Worm (Caenorhabditis elegans) whole organism, L2 larva: ENCODE results near the gene eral-1.

Experiments
- C34F6.9 ChIP-seq: fragments of 150-350 bp; optimal IDR thresholded peaks from 2 replicates; lab custom pipeline; 2014; ENCODE audit warnings: missing biosample characterization, missing genetic modification characterization
- F13H6.1 ChIP-seq: sonication (generic microtip); optimal IDR thresholded peaks from 2 replicates; lab custom pipeline; 2016; ENCODE audit warnings: missing genetic modification characterization, missing compliant biosample characterization
- R02D3.7 ChIP-seq: fragments of 150-350 bp; optimal IDR thresholded peaks from 2 replicates; lab custom pipeline; 2014; ENCODE audit warnings: missing biosample characterization, missing genetic modification characterization
- Y55F3AM.14 ChIP-seq: fragments of 200-800 bp; sonication (Bioruptor generic); optimal IDR thresholded peaks from 2 replicates; lab custom pipeline; 2018; ENCODE audit warnings: mild to moderate bottlenecking, missing genetic modification characterization, missing compliant biosample characterization
- alr-1 ChIP-seq: fragments of 150-350 bp; optimal IDR thresholded peaks from 2 replicates; lab custom pipeline; 2014; ENCODE audit warnings: missing biosample characterization, missing genetic modification characterization
- ama-1 ChIP-seq: fragments of 150-350 bp; optimal IDR thresholded peaks from 2 replicates; lab custom pipeline; 2018; ENCODE audit warnings: inconsistent platforms
- blmp-1 ChIP-seq: sonication (generic microtip); optimal IDR thresholded peaks from 2 replicates; lab custom pipeline; 2017; ENCODE audit warnings: missing genetic modification characterization, mild to moderate bottlenecking, missing compliant biosample characterization, antibody characterized with exemption, moderate library complexity; ENCODE audit not compliant: insufficient read depth
- ceh-82 ChIP-seq: fragments of 150-350 bp; optimal IDR thresholded peaks from 2 replicates; lab custom pipeline; 2014; ENCODE audit warnings: missing biosample characterization, missing genetic modification characterization
- crh-2 ChIP-seq: sonication (generic microtip); optimal IDR thresholded peaks from 2 replicates; lab custom pipeline; 2017; ENCODE audit warnings: missing biosample characterization, missing genetic modification characterization
- dmd-4 ChIP-seq: sonication (generic microtip); optimal IDR thresholded peaks from 2 replicates; lab custom pipeline; 2017; ENCODE audit warnings: missing biosample characterization, missing genetic modification characterization
- egl-27 ChIP-seq: sonication (generic microtip); optimal IDR thresholded peaks from 3 replicates; lab custom pipeline; 2017; ENCODE audit warnings: missing biosample characterization, missing genetic modification reagents, missing genetic modification characterization
- elt-1 ChIP-seq: fragments of 150-350 bp; optimal IDR thresholded peaks from 2 replicates; lab custom pipeline; 2014; ENCODE audit warnings: missing biosample characterization, missing genetic modification characterization
- fos-1 ChIP-seq: fragments of 150-350 bp; optimal IDR thresholded peaks from 2 replicates; lab custom pipeline; 2014; ENCODE audit warnings: missing biosample characterization, missing genetic modification characterization
- gmeb-1 ChIP-seq: fragments of 150-350 bp; optimal IDR thresholded peaks from 2 replicates; lab custom pipeline; 2014; ENCODE audit warnings: missing biosample characterization, missing genetic modification characterization
- lin-11 ChIP-seq: fragments of 150-350 bp; sonication (generic microtip); optimal IDR thresholded peaks from 2 replicates; lab custom pipeline; 2014; ENCODE audit warnings: missing biosample characterization, missing genetic modification characterization, inconsistent platforms, mixed read lengths
- lin-13 ChIP-seq: fragments of 150-350 bp; optimal IDR thresholded peaks from 2 replicates; lab custom pipeline; 2014; ENCODE audit warnings: missing biosample characterization, missing genetic modification reagents, missing genetic modification characterization
- lin-39 ChIP-seq: fragments of 150-350 bp; optimal IDR thresholded peaks from 2 replicates; lab custom pipeline; 2014; ENCODE audit warnings: missing biosample characterization, missing genetic modification reagents, missing genetic modification characterization
- lsy-2 ChIP-seq, 2 experiments: fragments of 150-350 bp in 1 of 2; sonication (generic microtip) in 1 of 2; optimal IDR thresholded peaks; 2 replicates each; lab custom pipeline; 2014 to 2017; ENCODE audit warnings: missing biosample characterization in 2 of 2, missing genetic modification characterization in 2 of 2
- mbf-1 ChIP-seq: sonication (generic microtip); optimal IDR thresholded peaks from 2 replicates; lab custom pipeline; 2017; ENCODE audit warnings: missing biosample characterization, missing genetic modification characterization
- mdl-1 ChIP-seq, 2 experiments: fragments of 150-350 bp in 1 of 2; sonication (generic microtip) in 1 of 2; optimal IDR thresholded peaks; 2 replicates each; lab custom pipeline; 2017; ENCODE audit warnings: missing biosample characterization in 2 of 2, missing genetic modification characterization in 2 of 2
- nhr-11 ChIP-seq: fragments of 150-350 bp; optimal IDR thresholded peaks from 2 replicates; lab custom pipeline; 2014; ENCODE audit warnings: missing biosample characterization, missing genetic modification characterization
- nhr-12 ChIP-seq: fragments of 150-350 bp; optimal IDR thresholded peaks from 2 replicates; lab custom pipeline; 2014; ENCODE audit warnings: missing biosample characterization, missing genetic modification characterization
- nhr-129 ChIP-seq: fragments of 150-350 bp; optimal IDR thresholded peaks from 2 replicates; lab custom pipeline; 2014; ENCODE audit warnings: missing biosample characterization, missing genetic modification characterization
- nhr-21 ChIP-seq: fragments of 150-350 bp; optimal IDR thresholded peaks from 2 replicates; lab custom pipeline; 2014; ENCODE audit warnings: missing biosample characterization, missing genetic modification characterization
- nhr-25 ChIP-seq: fragments of 150-350 bp; sonication (generic microtip); optimal IDR thresholded peaks from 3 replicates; lab custom pipeline; 2014; ENCODE audit warnings: missing biosample characterization, missing genetic modification characterization
- nhr-6 ChIP-seq: fragments of 150-350 bp; optimal IDR thresholded peaks from 2 replicates; lab custom pipeline; 2014; ENCODE audit warnings: missing biosample characterization, missing genetic modification characterization
- peb-1 ChIP-seq: fragments of 150-350 bp; optimal IDR thresholded peaks from 2 replicates; lab custom pipeline; 2014; ENCODE audit warnings: missing biosample characterization, missing genetic modification characterization
- skn-1 ChIP-seq: sonication (generic microtip); optimal IDR thresholded peaks from 2 replicates; lab custom pipeline; 2017; ENCODE audit warnings: missing biosample characterization, missing genetic modification characterization
- sma-3 ChIP-seq: sonication (generic microtip); optimal IDR thresholded peaks from 2 replicates; lab custom pipeline; 2016; ENCODE audit warnings: missing genetic modification reagents, missing genetic modification characterization, missing compliant biosample characterization
- sma-9 ChIP-seq, 2 experiments: fragments of 150-350 bp in 1 of 2; sonication (generic microtip) in 1 of 2; optimal IDR thresholded peaks; 2 replicates each; lab custom pipeline; 2014 to 2016; ENCODE audit warnings: missing genetic modification characterization in 2 of 2, mild to moderate bottlenecking in 1 of 2, missing biosample characterization in 1 of 2, missing compliant biosample characterization in 1 of 2, missing genetic modification reagents in 1 of 2, moderate library complexity in 1 of 2
- snpc-4 ChIP-seq: fragments of 150-350 bp; optimal IDR thresholded peaks from 2 replicates; lab custom pipeline; 2014; ENCODE audit warnings: missing biosample characterization, missing genetic modification characterization
- unc-55 ChIP-seq: fragments of 150-350 bp; sonication (generic microtip); optimal IDR thresholded peaks from 3 replicates; lab custom pipeline; 2014; ENCODE audit warnings: missing biosample characterization, missing genetic modification reagents, missing genetic modification characterization
- unc-62 ChIP-seq: fragments of 150-350 bp; optimal IDR thresholded peaks from 2 replicates; lab custom pipeline; 2014; ENCODE audit warnings: missing biosample characterization, missing genetic modification reagents, missing genetic modification characterization
- ztf-1 ChIP-seq: fragments of 200-800 bp; sonication (Bioruptor generic); conservative IDR thresholded peaks from 2 replicates; pipeline ENCODE4 v1.3.6; 2022; ENCODE audit warnings: missing genetic modification characterization, missing compliant biosample characterization
- ztf-11 ChIP-seq: sonication (generic microtip); optimal IDR thresholded peaks from 2 replicates; lab custom pipeline; 2017; ENCODE audit warnings: missing biosample characterization, missing genetic modification characterization

Gene eral-1

ce11 chrII:9621121-9621520 lies 31.6 kb upstream of the eral-1 start:
- TF ChIP-seq lsy-2 (tag; optimal IDR thresholded peaks at IDR 0.05; lab: Kevin White, UChicago) (peak in 1 of 2 experiments; percentile 24), lin-39 (tag; lab: Kevin White, UChicago) (no peak), mdl-1 (tag; optimal IDR thresholded peaks at IDR 0.05; lab: Kevin White, UChicago) (no peak), unc-55 (GFP tag; lab: Kevin White, UChicago) (peak; percentile 1), C34F6.9 (tag; lab: Kevin White, UChicago) (peak; percentile 61), nhr-129 (tag; lab: Kevin White, UChicago) (peak; percentile 43), sma-9 (GFP tag; optimal IDR thresholded peaks at IDR 0.05; lab: Kevin White, UChicago) (peak; percentile 50), sma-9 (tag; optimal IDR thresholded peaks at IDR 0.05; lab: Kevin White, UChicago) (no peak), nhr-6 (tag; lab: Kevin White, UChicago) (no peak), R02D3.7 (tag; lab: Kevin White, UChicago) (no peak), elt-1 (no peak), lin-13 (GFP tag; lab: Kevin White, UChicago) (no peak), skn-1 (tag; lab: Kevin White, UChicago) (no peak), unc-62 (GFP tag; lab: Kevin White, UChicago) (no peak), snpc-4 (tag; lab: Kevin White, UChicago) (no peak), ztf-1 (GFP tag; lab: Robert Waterston, UW) (no peak), F13H6.1 (tag; lab: Kevin White, UChicago) (peak; percentile 70)

- TF ChIP-seq lin-13 (GFP tag; lab: Kevin White, UChicago), result no peak
- no peak for TF ChIP-seq nhr-21
- no peak for TF ChIP-seq dmd-4 (tag; lab: Kevin White, UChicago)
- no peak for TF ChIP-seq nhr-11
- TF ChIP-seq blmp-1, result peak; percentile 4
- no peak for TF ChIP-seq crh-2 (tag; lab: Kevin White, UChicago)
- TF ChIP-seq sma-9 (GFP tag; optimal IDR thresholded peaks at IDR 0.05; lab: Kevin White, UChicago), result peak; percentile 15
- no peak for TF ChIP-seq sma-9 (tag; optimal IDR thresholded peaks at IDR 0.05; lab: Kevin White, UChicago)
- TF ChIP-seq elt-1, result no peak
- no peak for TF ChIP-seq ztf-1 (GFP tag; lab: Robert Waterston, UW)
- TF ChIP-seq nhr-12 (tag; lab: Kevin White, UChicago), result no peak
- TF ChIP-seq unc-62 (GFP tag; lab: Kevin White, UChicago), result no peak
- no peak for TF ChIP-seq unc-55 (GFP tag; lab: Kevin White, UChicago)
- TF ChIP-seq ceh-82 (tag; lab: Kevin White, UChicago), result no peak
- TF ChIP-seq egl-27 (tag; lab: Kevin White, UChicago), result no peak
- TF ChIP-seq mbf-1 (tag; lab: Kevin White, UChicago), result no peak
- TF ChIP-seq nhr-6 (tag; lab: Kevin White, UChicago), result peak; percentile 29
- TF ChIP-seq lsy-2 (tag; optimal IDR thresholded peaks at IDR 0.05; lab: Kevin White, UChicago), result no peak
- no peak for TF ChIP-seq peb-1 (tag; lab: Kevin White, UChicago)
- TF ChIP-seq ama-1 (lab: Kevin White, UChicago), result no peak
- TF ChIP-seq Y55F3AM.14 (GFP tag; lab: Kevin White, UChicago), result no peak
- no peak for TF ChIP-seq gmeb-1 (tag; lab: Kevin White, UChicago)
- no peak for TF ChIP-seq snpc-4 (tag; lab: Kevin White, UChicago)
- TF ChIP-seq fos-1 (tag; lab: Kevin White, UChicago), result no peak
- peak; percentile 1 for TF ChIP-seq sma-3 (GFP tag; lab: Kevin White, UChicago)
- no peak for TF ChIP-seq lin-11 (tag; lab: Kevin White, UChicago)
- peak; percentile 59 for TF ChIP-seq nhr-25 (tag; lab: Kevin White, UChicago)
- no peak for TF ChIP-seq nhr-129 (tag; lab: Kevin White, UChicago)
- TF ChIP-seq ztf-11 (tag; lab: Kevin White, UChicago), result no peak
- TF ChIP-seq R02D3.7 (tag; lab: Kevin White, UChicago), result no peak
These were observed 31.0 kb upstream of the eral-1 start for ce11 chrII:9620616-9621015.

ce11 chrII:9619995-9620535 lies 30.5 kb upstream of the eral-1 start:
- TF ChIP-seq elt-1 (no peak), alr-1 (no peak), ama-1 (lab: Kevin White, UChicago) (peak; percentile 33), fos-1 (tag; lab: Kevin White, UChicago) (peak; percentile 45), skn-1 (tag; lab: Kevin White, UChicago) (no peak), F13H6.1 (tag; lab: Kevin White, UChicago) (peak; percentile 13)
